Worm (Caenorhabditis elegans) whole organism, L4 larva: ENCODE results near the gene F47F2.1.

Source experiments
- aly-2 ChIP-seq: sonication (generic microtip); optimal IDR thresholded peaks from 2 replicates; lab custom pipeline; 2018; ENCODE audit warnings: missing biosample characterization, missing genetic modification characterization
- arid-1 ChIP-seq: fragments of 200-800 bp; sonication (Bioruptor generic); conservative IDR thresholded peaks from 2 replicates; pipeline ENCODE4 v1.3.6; 2022; ENCODE audit warnings: missing genetic modification reagents, missing genetic modification characterization, missing compliant biosample characterization
- ceh-82 ChIP-seq: sonication (generic microtip); optimal IDR thresholded peaks from 2 replicates; lab custom pipeline; 2017; ENCODE audit warnings: missing biosample characterization, missing genetic modification characterization
- daf-12 ChIP-seq: fragments of 150-350 bp; optimal IDR thresholded peaks from 2 replicates; lab custom pipeline; 2014; ENCODE audit warnings: missing biosample characterization, missing genetic modification reagents, missing genetic modification characterization
- lin-13 ChIP-seq: fragments of 150-350 bp; optimal IDR thresholded peaks from 2 replicates; lab custom pipeline; 2014; ENCODE audit warnings: missing biosample characterization, missing genetic modification reagents, missing genetic modification characterization
- lin-39 ChIP-seq: fragments of 150-350 bp; optimal IDR thresholded peaks from 2 replicates; lab custom pipeline; 2014; ENCODE audit warnings: missing biosample characterization, missing genetic modification reagents, missing genetic modification characterization
- mdl-1 ChIP-seq, 2 experiments: fragments of 150-350 bp in 1 of 2; sonication (generic microtip) in 1 of 2; optimal IDR thresholded peaks; 2 replicates each; lab custom pipeline; 2014 to 2017; ENCODE audit warnings: missing biosample characterization in 2 of 2, missing genetic modification characterization in 2 of 2
- nhr-11 ChIP-seq: fragments of 150-350 bp; optimal IDR thresholded peaks from 2 replicates; lab custom pipeline; 2014; ENCODE audit warnings: missing biosample characterization, missing genetic modification characterization
- nhr-28 ChIP-seq: fragments of 150-350 bp; optimal IDR thresholded peaks from 2 replicates; lab custom pipeline; 2014; ENCODE audit warnings: missing biosample characterization, missing genetic modification characterization
- nhr-48 ChIP-seq: sonication (generic microtip); optimal IDR thresholded peaks from 2 replicates; lab custom pipeline; 2016; ENCODE audit warnings: mild to moderate bottlenecking, missing genetic modification characterization, missing compliant biosample characterization
- pha-4 ChIP-seq, 2 experiments: fragments of 150-350 bp in 1 of 2; fragments of 200-800 bp in 1 of 2; sonication (Bioruptor generic) in 1 of 2; IDR thresholded peaks in 1 of 2; optimal IDR thresholded peaks in 1 of 2; 2 replicates each; pipeline versions ENCODE4 v1.3.6 to Lab custom; 2014 to 2022; ENCODE audit warnings: missing genetic modification characterization in 2 of 2, missing genetic modification reagents in 2 of 2, missing biosample characterization in 1 of 2, missing compliant biosample characterization in 1 of 2
- tag-97 ChIP-seq: fragments of 200-800 bp; sonication (Bioruptor generic); IDR thresholded peaks from 2 replicates; pipeline ENCODE4 v1.3.6; 2022; ENCODE audit warnings: missing genetic modification characterization, missing compliant biosample characterization
- unc-62 ChIP-seq, 3 experiments: fragments of 150-350 bp in 1 of 3; sonication (generic microtip); optimal IDR thresholded peaks in 2 of 3; peaks in 1 of 3; 1 replicate in 1 of 3; 2 replicates in 2 of 3; lab custom pipeline; 2014 to 2017; ENCODE audit warnings: missing biosample characterization in 3 of 3, missing genetic modification characterization in 3 of 3, missing genetic modification reagents in 3 of 3, missing genotype in 1 of 3

ce11 chrX:3871578-3872234, 6.6 kb upstream of the F47F2.1 start:
- TF ChIP-seq pha-4 (GFP tag; IDR thresholded peaks at IDR 0.05; lab: Robert Waterston, UW) (no peak), pha-4 (tag; optimal IDR thresholded peaks at IDR 0.05; lab: Kevin White, UChicago) (no peak), nhr-28 (tag; lab: Kevin White, UChicago) (no peak), tag-97 (no peak), lin-39 (tag; lab: Kevin White, UChicago) (no peak), unc-62 (GFP tag; optimal IDR thresholded peaks at IDR 0.05 in 1 of 2; lab: Kevin White, UChicago) (no peak), unc-62 (tag; optimal IDR thresholded peaks at IDR 0.05; lab: Kevin White, UChicago) (no peak), daf-12 (tag; lab: Kevin White, UChicago) (no peak), lin-13 (GFP tag; lab: Kevin White, UChicago) (no peak), nhr-11 (no peak), arid-1 (GFP tag; lab: Robert Waterston, UW) (no peak), nhr-48 (tag; lab: Kevin White, UChicago) (no peak), aly-2 (tag; lab: Kevin White, UChicago) (no peak), mdl-1 (tag; optimal IDR thresholded peaks at IDR 0.05; lab: Kevin White, UChicago) (no peak), ceh-82 (tag; lab: Kevin White, UChicago) (no peak)
